Worm (Caenorhabditis elegans): Measurements from ENCODE around the gene irld-22.

ce11 chrV:3874102-3874744, 25.8 kb downstream of the irld-22 start, which contains the start of gene nhr-158:
- TF ChIP-seq nhr-76 (tag; optimal IDR thresholded peaks at IDR 0.05) = no peak
- TF ChIP-seq hlh-1 (tag; optimal IDR thresholded peaks at IDR 0.05) = no peak
- no peak for TF ChIP-seq elt-3 (tag; optimal IDR thresholded peaks at IDR 0.05)
- no peak for TF ChIP-seq snpc-4 (tag; optimal IDR thresholded peaks at IDR 0.05)
- TF ChIP-seq nhr-28 (tag; optimal IDR thresholded peaks at IDR 0.05) = no peak
- TF ChIP-seq ceh-39 (tag; optimal IDR thresholded peaks at IDR 0.05) = no peak
- TF ChIP-seq nhr-12 (tag; optimal IDR thresholded peaks at IDR 0.05) = no peak
